Worm (Caenorhabditis elegans): ENCODE results near the gene msp-65.

ce11 chrIV:5281457-5281856, 34.9 kb upstream of the msp-65 start:
- TF ChIP-seq elt-3 (tag; optimal IDR thresholded peaks at IDR 0.05) (no peak), zip-4 (GFP tag; optimal IDR thresholded peaks at IDR 0.05) (no peak), jun-1 (tag; optimal IDR thresholded peaks at IDR 0.05) (no peak), unc-30 (tag; optimal IDR thresholded peaks at IDR 0.05) (no peak), zag-1 (tag; optimal IDR thresholded peaks at IDR 0.05) (no peak), rnt-1 (tag; optimal IDR thresholded peaks at IDR 0.05) (no peak)

Measured in whole organism, L1 larva.